Worm (Caenorhabditis elegans) whole organism, early embryonic: ENCODE data around the gene mut-15.
"Not testable (repeated sequence)": the region's sequence is repeated elsewhere in the genome, so short reads cannot be mapped to it uniquely, and the experiment has no call there.

Experiments
- F13C5.2 ChIP-seq: sonication (generic microtip); optimal IDR thresholded peaks from 2 replicates; lab custom pipeline; 2017; ENCODE audit warnings: mild to moderate bottlenecking, missing genetic modification characterization, inconsistent platforms, missing compliant biosample characterization
- aly-1 ChIP-seq: sonication (generic microtip); optimal IDR thresholded peaks from 2 replicates; lab custom pipeline; 2016; ENCODE audit warnings: missing genetic modification characterization, missing compliant biosample characterization
- ama-1 ChIP-seq: fragments of 150-350 bp; optimal IDR thresholded peaks from 2 replicates; lab custom pipeline; 2014
- ceh-13 ChIP-seq: fragments of 200-800 bp; sonication (Bioruptor generic); optimal IDR thresholded peaks from 2 replicates; lab custom pipeline; 2018; ENCODE audit warnings: mild to moderate bottlenecking, missing genetic modification characterization, missing compliant biosample characterization
- ceh-36 ChIP-seq: sonication (generic microtip); optimal IDR thresholded peaks from 2 replicates; lab custom pipeline; 2016; ENCODE audit warnings: missing genetic modification characterization, inconsistent platforms, missing compliant biosample characterization
- ets-7 ChIP-seq: sonication (generic microtip); optimal IDR thresholded peaks from 2 replicates; lab custom pipeline; 2016; ENCODE audit warnings: missing genotype, missing genetic modification characterization, missing compliant biosample characterization
- flt-1 ChIP-seq: fragments of 200-800 bp; sonication (Bioruptor generic); IDR thresholded peaks from 2 replicates; pipeline ENCODE4 v1.3.6; 2022; ENCODE audit warnings: missing genetic modification characterization, missing compliant biosample characterization
- hmbx-1 ChIP-seq: sonication (generic microtip); optimal IDR thresholded peaks from 2 replicates; lab custom pipeline; 2016; ENCODE audit warnings: mild to moderate bottlenecking, missing genetic modification characterization, missing compliant biosample characterization
- hmg-4 ChIP-seq: fragments of 200-800 bp; sonication (Bioruptor generic); optimal IDR thresholded peaks from 2 replicates; lab custom pipeline; 2018; ENCODE audit warnings: mild to moderate bottlenecking, missing genetic modification characterization, missing compliant biosample characterization
- hnd-1 ChIP-seq: sonication (generic microtip); optimal IDR thresholded peaks from 2 replicates; lab custom pipeline; 2016; ENCODE audit warnings: missing genetic modification characterization, missing compliant biosample characterization
- pes-1 ChIP-seq: fragments of 200-800 bp; sonication (Bioruptor generic); IDR thresholded peaks from 2 replicates; pipeline ENCODE4 v1.3.6; 2022; ENCODE audit warnings: missing genetic modification reagents, missing genetic modification characterization, missing compliant biosample characterization
- scrt-1 ChIP-seq: fragments of 200-800 bp; sonication (Bioruptor generic); IDR thresholded peaks from 2 replicates; pipeline ENCODE4 v1.3.6; 2022; ENCODE audit warnings: missing genetic modification characterization, missing compliant biosample characterization
- sea-1 ChIP-seq: fragments of 200-800 bp; sonication (Bioruptor generic); conservative IDR thresholded peaks from 2 replicates; pipeline ENCODE4 v1.3.6; 2022; ENCODE audit warnings: missing genetic modification characterization, missing compliant biosample characterization
- tbx-37 ChIP-seq: fragments of 200-800 bp; sonication (Bioruptor generic); conservative IDR thresholded peaks from 2 replicates; pipeline ENCODE4 v1.3.6; 2022; ENCODE audit warnings: missing genetic modification reagents, missing genetic modification characterization, missing compliant biosample characterization

ce11 chrV:15031373-15031772, 29.0 kb downstream of the mut-15 start, which contains the start of gene cng-1:
- not testable (repeated sequence) for TF ChIP-seq ets-7; hmbx-1 (tag; lab: Kevin White, UChicago); ceh-13; scrt-1 (GFP tag; lab: Robert Waterston, UW); ama-1; ceh-36; aly-1 (tag; lab: Kevin White, UChicago); pes-1 (GFP tag; lab: Robert Waterston, UW); hnd-1 (tag; lab: Kevin White, UChicago); flt-1; F13C5.2 (tag; lab: Kevin White, UChicago); sea-1 (GFP tag; lab: Robert Waterston, UW); hmg-4 (GFP tag; lab: Kevin White, UChicago); tbx-37 (GFP tag; lab: Robert Waterston, UW)
